Worm (Caenorhabditis elegans): Measurements from ENCODE around the gene col-36.

Gene col-36

ce11 chrII:7168712-7169111, at the start of gene col-36:
Gene col-36, minus strand, starts transcription at chrII:7168812.
- TF ChIP-seq tag-97 (GFP tag; IDR thresholded peaks at IDR 0.05) (no peak), nhr-11 (tag; optimal IDR thresholded peaks at IDR 0.05) (no peak), pqm-1 (tag; optimal IDR thresholded peaks at IDR 0.05) (no peak), spr-3 (GFP tag; optimal IDR thresholded peaks at IDR 0.05) (no peak), duxl-1 (tag; optimal IDR thresholded peaks at IDR 0.05; ENCODE audit: poor library complexity) (no peak)

ce11 chrII:7217047-7217446, 48.4 kb upstream of the col-36 start, which contains the start of gene E04F6.10:
Gene E04F6.10, minus strand, starts transcription at chrII:7217147.
- TF ChIP-seq aha-1 (tag) (peak; percentile 66), ama-1 (optimal IDR thresholded peaks at IDR 0.05) (no peak), unc-62 (GFP tag; optimal IDR thresholded peaks at IDR 0.05 in 1 of 2) (peak in 1 of 2 experiments; percentile 57), unc-62 (tag; optimal IDR thresholded peaks at IDR 0.05) (no peak)

- TF ChIP-seq daf-16 (GFP tag; optimal IDR thresholded peaks at IDR 0.05) (peak in 1 of 2 experiments; percentile 36), daf-16 (tag; optimal IDR thresholded peaks at IDR 0.05) (no peak), Y75B8A.6 (GFP tag; IDR thresholded peaks at IDR 0.05) (no peak)
These were observed 43.4 kb upstream of the col-36 start, which contains the start of gene E04F6.9 for ce11 chrII:7212059-7212458. Gene E04F6.9, minus strand, starts transcription at chrII:7212159.

ce11 chrII:7211280-7211679, 42.7 kb upstream of the col-36 start, which contains the start of gene E04F6.8:
Gene E04F6.8, minus strand, starts transcription at chrII:7211380.
- TF ChIP-seq vab-7 (GFP tag; IDR thresholded peaks at IDR 0.05): no peak
- peak; percentile 8 for TF ChIP-seq nhr-11 (tag; optimal IDR thresholded peaks at IDR 0.05)
- peak; percentile 38 for TF ChIP-seq hlh-30 (tag; optimal IDR thresholded peaks at IDR 0.05; ENCODE audit: insufficient read depth)
- TF ChIP-seq lin-13 (GFP tag; optimal IDR thresholded peaks at IDR 0.05): no peak
- peak in 1 of 2 experiments; percentile 75 for TF ChIP-seq daf-16 (GFP tag; optimal IDR thresholded peaks at IDR 0.05)
- no peak for TF ChIP-seq daf-16 (tag; optimal IDR thresholded peaks at IDR 0.05)

ce11 chrII:7210187-7210586, 41.6 kb upstream of the col-36 start, which contains the start of gene E04F6.15:
Gene E04F6.15, minus strand, starts transcription at chrII:7210287.
- peak; percentile 31 for TF ChIP-seq dve-1 (tag; optimal IDR thresholded peaks at IDR 0.05; ENCODE audit: insufficient read depth)
- TF ChIP-seq T20F7.1 (GFP tag; optimal IDR thresholded peaks at IDR 0.05): peak; percentile 10
- no peak for TF ChIP-seq F44E2.7 (GFP tag; IDR thresholded peaks at IDR 0.05)
- peak; percentile 47; the same call in 1 of the 2 replicates for TF ChIP-seq dmd-6 (GFP tag; IDR thresholded peaks at IDR 0.05)
- TF ChIP-seq Y5F2A.4 (GFP tag; optimal IDR thresholded peaks at IDR 0.05): no peak
- TF ChIP-seq hmg-1.1 (GFP tag; IDR thresholded peaks at IDR 0.05): no peak

ce11 chrII:7208184-7208583, 39.6 kb upstream of the col-36 start, which contains the start of gene dhs-7:
Gene dhs-7, minus strand, starts transcription at chrII:7208460.
- TF ChIP-seq hlh-11 (tag; optimal IDR thresholded peaks at IDR 0.05) (peak; percentile 20), lin-13 (GFP tag; optimal IDR thresholded peaks at IDR 0.05) (no peak), nhr-28 (tag; optimal IDR thresholded peaks at IDR 0.05) (peak; percentile 34), zag-1 (tag; optimal IDR thresholded peaks at IDR 0.05) (no peak), pqm-1 (tag; optimal IDR thresholded peaks at IDR 0.05) (peak; percentile 47), mdt-29 (GFP tag; IDR thresholded peaks at IDR 0.05) (no peak), daf-16 (GFP tag; optimal IDR thresholded peaks at IDR 0.05) (no peak), daf-16 (tag; optimal IDR thresholded peaks at IDR 0.05) (peak; percentile 70), dve-1 (tag; optimal IDR thresholded peaks at IDR 0.05; ENCODE audit: insufficient read depth) (peak; percentile 58), dmd-6 (GFP tag; IDR thresholded peaks at IDR 0.05) (peak; percentile 36; the same call in 1 of the 2 replicates), nhr-41 (GFP tag; IDR thresholded peaks at IDR 0.05) (no peak)

ce11 chrII:7207649-7208048, 39.0 kb upstream of the col-36 start:
- no peak for TF ChIP-seq php-3 (GFP tag; IDR thresholded peaks at IDR 0.05)
- peak in 1 of 2 experiments; percentile 90 for TF ChIP-seq unc-62 (GFP tag; optimal IDR thresholded peaks at IDR 0.05 in 1 of 2)
- no peak for TF ChIP-seq unc-62 (tag; optimal IDR thresholded peaks at IDR 0.05)
